Fruit fly (Drosophila melanogaster): Measurements from ENCODE around the gene Pa1.

The Pa1 gene

dm6 chrX:11338047-11338747 lies 20.8 kb upstream of the Pa1 start:
- TF ChIP-seq toe (GFP tag; optimal IDR thresholded peaks at IDR 0.05) = no peak
- no peak for TF ChIP-seq kay (GFP tag; ENCODE audit: borderline replicate concordance)
- peak; percentile 2 for TF ChIP-seq CG14711 (tag; optimal IDR thresholded peaks at IDR 0.05)
- TF ChIP-seq Mnt (GFP tag; optimal IDR thresholded peaks at IDR 0.05) = no peak
- no peak for TF ChIP-seq CG7101 (tag; optimal IDR thresholded peaks at IDR 0.05)
- TF ChIP-seq CG1620 (GFP tag; optimal IDR thresholded peaks at IDR 0.05) = no peak
- TF ChIP-seq CG33017 (tag; optimal IDR thresholded peaks at IDR 0.05) = no peak
- TF ChIP-seq cic (GFP tag; optimal IDR thresholded peaks at IDR 0.05) = no peak
- peak; percentile 13 for TF ChIP-seq CG11617 (GFP tag; optimal IDR thresholded peaks at IDR 0.05)
- TF ChIP-seq bab1 (GFP tag; optimal IDR thresholded peaks at IDR 0.05) = peak; percentile 22
- TF ChIP-seq cnc (optimal IDR thresholded peaks at IDR 0.05) = no peak
- TF ChIP-seq pad (GFP tag; optimal IDR thresholded peaks at IDR 0.05) = no peak
- no peak for TF ChIP-seq Clk (GFP tag; optimal IDR thresholded peaks at IDR 0.05)
- TF ChIP-seq Hr96 (GFP tag; optimal IDR thresholded peaks at IDR 0.05) = no peak
- no peak for TF ChIP-seq CG12768 (GFP tag; optimal IDR thresholded peaks at IDR 0.05)
- TF ChIP-seq Crg-1 (GFP tag; optimal IDR thresholded peaks at IDR 0.05) = no peak
- TF ChIP-seq CG7045 (GFP tag; optimal IDR thresholded peaks at IDR 0.05) = peak; percentile 20
- no peak for TF ChIP-seq ovo (GFP tag; optimal IDR thresholded peaks at IDR 0.05)
- TF ChIP-seq CG5204 (GFP tag; optimal IDR thresholded peaks at IDR 0.05) = no peak
- TF ChIP-seq tj (GFP tag; optimal IDR thresholded peaks at IDR 0.05) = peak; percentile 4

dm6 chrX:11338973-11339867 lies 19.8 kb upstream of the Pa1 start:
- TF ChIP-seq Clk (GFP tag; optimal IDR thresholded peaks at IDR 0.05) (no peak), toe (GFP tag; optimal IDR thresholded peaks at IDR 0.05) (peak; percentile 72), pad (GFP tag; optimal IDR thresholded peaks at IDR 0.05) (peak; percentile 23), CG7101 (tag; optimal IDR thresholded peaks at IDR 0.05) (peak; percentile 69), CG14711 (tag; optimal IDR thresholded peaks at IDR 0.05) (peak; percentile 31), kay (GFP tag; ENCODE audit: borderline replicate concordance) (no peak), CG33017 (tag; optimal IDR thresholded peaks at IDR 0.05) (no peak), CG11617 (GFP tag; optimal IDR thresholded peaks at IDR 0.05) (peak; percentile 41), CG1620 (GFP tag; optimal IDR thresholded peaks at IDR 0.05) (peak; percentile 90), Hr96 (GFP tag; optimal IDR thresholded peaks at IDR 0.05) (no peak), ovo (GFP tag; optimal IDR thresholded peaks at IDR 0.05) (peak; percentile 53), Crg-1 (GFP tag; optimal IDR thresholded peaks at IDR 0.05) (peak; percentile 55), cnc (optimal IDR thresholded peaks at IDR 0.05) (no peak), cic (GFP tag; optimal IDR thresholded peaks at IDR 0.05) (no peak), tj (GFP tag; optimal IDR thresholded peaks at IDR 0.05) (peak; percentile 63), CG7045 (GFP tag; optimal IDR thresholded peaks at IDR 0.05) (no peak), CG5204 (GFP tag; optimal IDR thresholded peaks at IDR 0.05) (no peak), CG12768 (GFP tag; optimal IDR thresholded peaks at IDR 0.05) (no peak), Mnt (GFP tag; optimal IDR thresholded peaks at IDR 0.05) (peak; percentile 75), bab1 (GFP tag; optimal IDR thresholded peaks at IDR 0.05) (peak; percentile 54)

DNA sequence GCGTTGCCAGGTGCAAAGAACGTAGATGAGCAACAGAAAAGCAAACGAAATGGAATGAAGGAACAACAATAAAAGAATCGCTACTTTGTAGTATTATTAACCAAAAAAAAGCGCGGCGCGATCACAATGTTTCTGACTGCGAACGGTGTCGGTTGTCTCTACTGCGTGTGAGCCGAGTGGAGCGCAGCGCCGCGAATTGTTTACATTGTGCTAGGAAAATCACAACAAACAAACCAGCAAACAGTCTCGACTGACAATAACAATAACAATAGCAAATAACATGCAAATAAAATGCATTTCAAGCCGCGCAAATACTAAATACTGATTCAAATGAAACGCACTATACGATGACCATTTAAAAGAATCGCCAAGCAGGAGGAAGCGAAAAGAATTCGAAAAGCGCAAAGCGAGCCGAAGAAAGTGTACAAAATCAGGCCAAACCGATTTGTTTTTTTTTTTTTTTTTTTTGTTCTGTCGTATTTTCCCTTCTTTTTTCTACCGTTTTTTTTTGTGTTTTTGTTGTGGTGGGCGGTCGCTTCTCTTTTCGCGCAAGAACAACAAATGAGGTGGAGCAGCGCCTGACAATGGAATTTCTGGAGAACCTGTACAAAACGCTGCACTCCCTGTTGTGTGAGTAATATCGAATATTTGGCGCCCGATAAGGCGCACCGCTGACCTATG lies 19.0 kb upstream of the Pa1 start, which contains the start of the genes CG34348 and Kap3:
TSS of gene CG34348 (plus strand) at position 6 of the 681 bp plus-strand sequence.
TSS of gene Kap3 (minus strand) at position 217 of the 681 bp plus-strand sequence.
- TF ChIP-seq bab1 (GFP tag; optimal IDR thresholded peaks at IDR 0.05) (peak; percentile 16), CG7045 (GFP tag; optimal IDR thresholded peaks at IDR 0.05) (no peak)

DNA sequence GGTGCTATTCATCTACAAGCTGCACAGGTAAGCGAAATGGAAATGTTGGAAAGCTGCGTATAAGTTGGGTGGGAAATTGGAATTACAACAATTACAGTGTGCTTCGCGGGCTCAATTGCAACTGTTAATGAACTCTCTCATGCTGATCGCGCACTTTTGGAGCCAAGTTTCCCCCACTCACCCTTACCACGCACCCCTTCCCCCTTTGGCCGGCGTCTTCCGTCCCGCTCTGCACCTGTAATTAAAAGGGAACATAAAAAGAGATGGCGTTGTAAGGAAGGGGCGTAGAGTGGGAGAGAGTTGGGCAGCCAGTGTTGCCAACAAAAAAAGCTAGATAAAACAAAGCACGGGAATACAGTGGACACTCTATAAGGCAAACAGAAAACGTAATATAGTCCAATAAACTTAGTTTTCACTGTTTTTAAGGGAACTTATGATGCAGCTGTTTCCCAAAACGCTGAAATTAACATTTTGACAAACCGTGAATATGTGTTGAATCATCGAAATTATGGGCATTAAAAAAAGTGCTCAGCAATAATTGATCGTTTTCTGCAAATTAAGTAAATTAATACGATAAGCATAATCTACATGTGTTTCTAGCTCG lies 18.2 kb upstream of the Pa1 start:
- TF ChIP-seq CG11617 (GFP tag; optimal IDR thresholded peaks at IDR 0.05) (peak; percentile 34), tj (GFP tag; optimal IDR thresholded peaks at IDR 0.05) (peak; percentile 99), Crg-1 (GFP tag; optimal IDR thresholded peaks at IDR 0.05) (no peak), Mnt (GFP tag; optimal IDR thresholded peaks at IDR 0.05) (no peak), pad (GFP tag; optimal IDR thresholded peaks at IDR 0.05) (peak; percentile 97), CG14711 (tag; optimal IDR thresholded peaks at IDR 0.05) (peak; percentile 9), CG7101 (tag; optimal IDR thresholded peaks at IDR 0.05) (peak; percentile 23), CG1620 (GFP tag; optimal IDR thresholded peaks at IDR 0.05) (peak; percentile 29), ovo (GFP tag; optimal IDR thresholded peaks at IDR 0.05) (peak; percentile 36), CG7045 (GFP tag; optimal IDR thresholded peaks at IDR 0.05) (peak; percentile 7), CG33017 (tag; optimal IDR thresholded peaks at IDR 0.05) (no peak), toe (GFP tag; optimal IDR thresholded peaks at IDR 0.05) (no peak), bab1 (GFP tag; optimal IDR thresholded peaks at IDR 0.05) (no peak), cic (GFP tag; optimal IDR thresholded peaks at IDR 0.05) (peak; percentile 16), cnc (optimal IDR thresholded peaks at IDR 0.05) (no peak), Clk (GFP tag; optimal IDR thresholded peaks at IDR 0.05) (no peak), CG5204 (GFP tag; optimal IDR thresholded peaks at IDR 0.05) (peak; percentile 44), CG12768 (GFP tag; optimal IDR thresholded peaks at IDR 0.05) (no peak), Hr96 (GFP tag; optimal IDR thresholded peaks at IDR 0.05) (no peak)

DNA sequence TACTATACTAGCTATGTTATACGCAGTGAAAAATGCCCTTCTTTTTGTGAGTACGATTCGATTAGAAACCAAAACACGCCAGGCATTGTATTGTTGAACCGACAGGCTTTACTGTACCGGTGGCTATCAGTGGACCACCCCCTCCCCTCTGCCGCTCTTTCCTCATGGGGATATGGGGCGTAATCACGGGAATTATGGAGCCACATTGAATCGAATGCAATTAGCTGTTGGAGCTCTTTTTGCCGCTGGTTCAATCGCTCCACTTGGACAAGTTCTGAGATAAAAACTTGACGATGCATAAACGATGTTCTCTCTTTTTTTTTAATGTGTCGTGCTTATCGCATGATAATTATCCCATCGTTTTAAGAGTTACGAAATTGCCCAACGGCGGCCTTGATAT lies 16.9 kb upstream of the Pa1 start:
- no peak for TF ChIP-seq Clk (GFP tag; optimal IDR thresholded peaks at IDR 0.05)
- no peak for TF ChIP-seq CG5204 (GFP tag; optimal IDR thresholded peaks at IDR 0.05)
- TF ChIP-seq CG7101 (tag; optimal IDR thresholded peaks at IDR 0.05) = peak; percentile 8
- TF ChIP-seq Mnt (GFP tag; optimal IDR thresholded peaks at IDR 0.05) = no peak
- TF ChIP-seq kay (GFP tag; ENCODE audit: borderline replicate concordance) = no peak
- TF ChIP-seq Crg-1 (GFP tag; optimal IDR thresholded peaks at IDR 0.05) = no peak
- no peak for TF ChIP-seq CG7045 (GFP tag; optimal IDR thresholded peaks at IDR 0.05)

Measured in whole organism, adult.